Fruit fly (Drosophila melanogaster) whole organism, wandering third instar larva: Measurements from ENCODE around the gene Glut1.

Source experiments
- CG32264 ChIP-seq: fragments of 200-800 bp; sonication (Bioruptor generic); optimal IDR thresholded peaks from 2 replicates; lab custom pipeline; 2016; ENCODE audit warnings: missing biosample characterization, missing genetic modification characterization
- CG9705 ChIP-seq: fragments of 200-800 bp; sonication (Bioruptor generic); optimal IDR thresholded peaks from 2 replicates; lab custom pipeline; 2018; ENCODE audit warnings: missing biosample characterization, mild to moderate bottlenecking, missing genetic modification characterization
- Dfd ChIP-seq: fragments of >200 bp; optimal IDR thresholded peaks from 2 replicates; lab custom pipeline; 2017; ENCODE audit warnings: missing biosample characterization, missing genetic modification characterization
- Dif ChIP-seq: fragments of 200-275, 200-300 bp; sonication (Bioruptor generic); optimal IDR thresholded peaks from 2 replicates; lab custom pipeline; 2018; ENCODE audit warnings: missing biosample characterization, missing genetic modification characterization; ENCODE audit not compliant: partially characterized antibody
- GATAd ChIP-seq: sonication (Bioruptor generic); optimal IDR thresholded peaks from 2 replicates; lab custom pipeline; 2016; ENCODE audit warnings: missing biosample characterization, missing genetic modification characterization
- HLH106 ChIP-seq: fragments of 200-800 bp; optimal IDR thresholded peaks from 3 replicates; lab custom pipeline; 2019; ENCODE audit warnings: missing biosample characterization, mild to moderate bottlenecking, missing genetic modification characterization, moderate library complexity
- Hnf4 ChIP-seq: fragments of 200-800 bp; sonication (Bioruptor generic); optimal IDR thresholded peaks from 2 replicates; lab custom pipeline; 2016; ENCODE audit warnings: missing biosample characterization, mild to moderate bottlenecking, missing genetic modification characterization
- Hr83 ChIP-seq: fragments of 200-300 bp; sonication (Bioruptor generic); optimal IDR thresholded peaks from 2 replicates; lab custom pipeline; 2016; ENCODE audit warnings: missing biosample characterization, mild to moderate bottlenecking, missing genetic modification characterization, moderate library complexity; ENCODE audit not compliant: poor library complexity, severe bottlenecking
- Jra ChIP-seq: sonication (Bioruptor generic); optimal IDR thresholded peaks from 2 replicates; lab custom pipeline; 2016; ENCODE audit warnings: missing biosample characterization, missing genetic modification characterization
- N ChIP-seq: fragments of >200 bp; optimal IDR thresholded peaks from 2 replicates; lab custom pipeline; 2018; ENCODE audit warnings: missing biosample characterization, missing external identifiers, missing genetic modification characterization
- OdsH ChIP-seq: fragments of 200-800 bp; sonication (Bioruptor generic); optimal IDR thresholded peaks from 2 replicates; lab custom pipeline; 2016; ENCODE audit warnings: missing biosample characterization, mild to moderate bottlenecking, missing genetic modification characterization
- Rel ChIP-seq, 2 experiments: fragments of 200-800 bp; sonication (Bioruptor generic) in 1 of 2; optimal IDR thresholded peaks; 2 replicates in 1 of 2; 3 replicates in 1 of 2; lab custom pipeline; 2016 to 2019; ENCODE audit warnings: mild to moderate bottlenecking in 2 of 2, missing biosample characterization in 2 of 2, missing genetic modification characterization in 2 of 2, moderate library complexity in 1 of 2
- Vsx2 ChIP-seq: fragments of 200-300, 225-300 bp; sonication (Bioruptor generic); optimal IDR thresholded peaks from 2 replicates; lab custom pipeline; 2018; ENCODE audit warnings: missing biosample characterization, missing genetic modification characterization; ENCODE audit not compliant: partially characterized antibody
- br ChIP-seq: fragments of 200-800 bp; sonication (Bioruptor generic); optimal IDR thresholded peaks from 2 replicates; lab custom pipeline; 2016; ENCODE audit warnings: missing biosample characterization, missing genetic modification characterization
- brk ChIP-seq: fragments of 200-800 bp; sonication (Bioruptor generic); optimal IDR thresholded peaks from 2 replicates; lab custom pipeline; 2016; ENCODE audit warnings: missing biosample characterization, mild to moderate bottlenecking, missing genetic modification characterization
- dl ChIP-seq, 2 experiments: fragments of 175-275, 200-275 bp in 1 of 2; fragments of 200-275 bp in 1 of 2; sonication (Bioruptor generic); optimal IDR thresholded peaks; lab custom pipeline; 2018; ENCODE audit warnings: mild to moderate bottlenecking in 2 of 2, missing biosample characterization in 2 of 2, missing genetic modification characterization in 2 of 2, moderate library complexity in 2 of 2; ENCODE audit not compliant: partially characterized antibody in 2 of 2, insufficient read depth in 1 of 2
- dmrt93B ChIP-seq: fragments of 200-800 bp; sonication (Bioruptor generic); optimal IDR thresholded peaks from 2 replicates; lab custom pipeline; 2018; ENCODE audit warnings: missing biosample characterization, mild to moderate bottlenecking, missing genetic modification characterization
- dsf ChIP-seq: sonication (Bioruptor generic); optimal IDR thresholded peaks from 2 replicates; lab custom pipeline; 2016; ENCODE audit warnings: missing biosample characterization, missing genetic modification characterization, borderline replicate concordance
- ey ChIP-seq: fragments of 200-800 bp; sonication (Bioruptor generic); optimal IDR thresholded peaks from 2 replicates; lab custom pipeline; 2016; ENCODE audit warnings: missing biosample characterization, missing genetic modification characterization
- foxo ChIP-seq, 2 experiments: fragments of 200-800 bp; sonication (Bioruptor generic); optimal IDR thresholded peaks; 2 replicates in 1 of 2; 3 replicates in 1 of 2; lab custom pipeline; 2016 to 2017; ENCODE audit warnings: missing biosample characterization in 2 of 2, missing genetic modification characterization in 2 of 2
- fru ChIP-seq: fragments of 200-800 bp; sonication (Bioruptor generic); optimal IDR thresholded peaks from 3 replicates; lab custom pipeline; 2016; ENCODE audit warnings: missing biosample characterization, mild to moderate bottlenecking, missing genetic modification characterization
- h ChIP-seq: fragments of 200-800 bp; sonication (Bioruptor generic); optimal IDR thresholded peaks from 3 replicates; lab custom pipeline; 2016; ENCODE audit warnings: missing biosample characterization, mild to moderate bottlenecking, missing genetic modification characterization
- jim ChIP-seq: fragments of 175-275, 200-325 bp; sonication (Bioruptor generic); optimal IDR thresholded peaks from 2 replicates; lab custom pipeline; 2016; ENCODE audit warnings: missing biosample characterization, mild to moderate bottlenecking, missing genetic modification characterization
- lola ChIP-seq: fragments of >200 bp; optimal IDR thresholded peaks from 2 replicates; lab custom pipeline; 2017; ENCODE audit warnings: missing biosample characterization, missing genetic modification characterization
- pan ChIP-seq: fragments of >200 bp; optimal IDR thresholded peaks from 2 replicates; lab custom pipeline; 2017
- psq ChIP-seq: fragments of 200-800 bp; sonication (Bioruptor generic); optimal IDR thresholded peaks from 3 replicates; lab custom pipeline; 2017; ENCODE audit warnings: missing biosample characterization, mild to moderate bottlenecking, missing genetic modification characterization, moderate library complexity
- rgr ChIP-seq: fragments of 200-800 bp; sonication (Bioruptor generic); optimal IDR thresholded peaks from 3 replicates; lab custom pipeline; 2016; ENCODE audit warnings: missing biosample characterization, mild to moderate bottlenecking, missing genetic modification characterization
- sage ChIP-seq: fragments of 200-800 bp; sonication (Bioruptor generic); optimal IDR thresholded peaks from 2 replicates; lab custom pipeline; 2016; ENCODE audit warnings: missing biosample characterization, mild to moderate bottlenecking, missing genetic modification characterization
- sv ChIP-seq: fragments of 200-800 bp; sonication (Bioruptor generic); optimal IDR thresholded peaks from 3 replicates; lab custom pipeline; 2016; ENCODE audit warnings: missing biosample characterization, missing genetic modification characterization
- tai ChIP-seq: sonication (Bioruptor generic); optimal IDR thresholded peaks from 2 replicates; lab custom pipeline; 2016; ENCODE audit warnings: missing biosample characterization, missing genetic modification characterization
- usp ChIP-seq: fragments of >200 bp; optimal IDR thresholded peaks from 2 replicates; lab custom pipeline; 2017; ENCODE audit warnings: missing biosample characterization, missing genetic modification characterization
- woc ChIP-seq: sonication (Bioruptor generic); optimal IDR thresholded peaks from 2 replicates; lab custom pipeline; 2016; ENCODE audit warnings: missing biosample characterization, mild to moderate bottlenecking, missing genetic modification characterization

Glut1 gene

DNA sequence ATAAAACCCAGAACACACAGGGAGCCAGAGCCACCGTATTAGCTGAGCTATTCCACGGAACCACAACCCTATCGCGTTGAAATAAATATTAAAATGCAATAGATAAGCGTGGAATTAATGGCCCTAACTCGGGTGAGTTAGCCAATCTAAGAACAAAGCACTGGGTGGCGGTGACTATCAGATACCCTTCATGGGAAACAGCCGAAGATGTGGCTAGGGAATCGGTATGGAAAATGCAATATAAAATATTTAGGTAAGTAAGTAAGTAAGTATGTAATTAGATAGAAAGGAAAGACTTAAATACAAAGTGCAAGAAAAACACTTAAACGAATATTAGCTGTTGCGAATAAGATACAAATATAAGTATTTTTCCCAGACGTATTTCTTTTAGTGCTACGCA lies 107.8 kb downstream of the Glut1 start:
- TF ChIP-seq Hr83 (no peak), ey (GFP tag; lab: Kevin White, UChicago) (no peak), N (GFP tag; lab: Kevin White, UChicago) (no peak), dsf (GFP tag; lab: Kevin White, UChicago) (no peak), fru (no peak), tai (no peak), foxo (GFP tag; optimal IDR thresholded peaks at IDR 0.05; lab: Kevin White, UChicago) (no peak), jim (no peak)

DNA sequence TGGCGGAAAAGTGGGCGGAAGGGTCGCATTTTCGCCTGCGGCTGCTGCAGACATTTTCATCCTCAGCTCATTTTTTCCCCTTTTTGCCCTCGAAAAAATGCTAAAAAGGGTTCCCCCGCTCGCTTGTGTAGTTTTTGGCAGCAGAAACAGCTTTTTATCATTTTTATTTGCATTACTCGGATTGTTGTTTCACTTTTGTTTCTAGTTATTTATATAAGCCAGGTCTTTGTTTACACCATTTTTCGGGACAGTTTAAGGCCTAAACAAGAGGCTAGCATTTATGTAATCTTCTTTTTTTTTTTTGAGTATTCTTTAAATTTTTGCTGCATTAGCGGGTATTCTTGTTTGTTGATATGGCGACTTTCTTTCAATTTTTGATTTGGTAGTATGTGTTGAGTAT lies 108.3 kb downstream of the Glut1 start:
- TF ChIP-seq psq (GFP tag; lab: Kevin White, UChicago) (no peak), fru (peak; percentile 11), usp (no peak), rgr (GFP tag; lab: Kevin White, UChicago) (peak; percentile 33), h (GFP tag; lab: Kevin White, UChicago) (peak; percentile 58), dl (GFP tag; optimal IDR thresholded peaks at IDR 0.05; lab: Kevin White, UChicago; ENCODE audit: insufficient read depth in 1 of 2, partially characterized antibody in 2 of 2) (no peak), Hr83 (peak; percentile 86), dmrt93B (GFP tag; lab: Kevin White, UChicago) (peak; percentile 19)
- TF ChIP-seq, all 38 proteins: peak for 5

DNA sequence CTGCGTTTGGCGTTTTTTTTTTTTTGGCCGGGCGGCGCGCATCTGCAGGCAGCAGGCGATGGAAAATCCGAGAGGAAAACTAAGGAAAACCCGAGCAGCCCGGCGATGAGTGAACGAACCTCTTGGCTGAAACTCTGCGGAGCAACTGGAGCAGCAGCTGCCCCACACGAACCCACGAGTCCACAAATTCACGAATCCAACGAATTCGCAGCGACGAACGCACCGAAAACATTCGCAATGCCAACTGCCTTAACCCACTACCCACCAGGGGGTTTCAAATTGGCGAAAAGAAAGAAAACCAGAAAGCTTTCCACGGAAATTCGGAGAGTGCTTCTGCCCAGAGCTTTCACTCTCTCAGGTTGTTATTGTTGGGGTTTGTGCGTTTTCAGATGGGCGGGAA lies 108.9 kb downstream of the Glut1 start:
- TF ChIP-seq Dif (GFP tag; lab: Kevin White, UChicago) (no peak), pan (lab: Kevin White, UChicago) (no peak), h (GFP tag; lab: Kevin White, UChicago) (no peak), ey (GFP tag; lab: Kevin White, UChicago) (no peak), sv (GFP tag; lab: Kevin White, UChicago) (no peak), Vsx2 (GFP tag; lab: Kevin White, UChicago) (no peak), sage (GFP tag; lab: Kevin White, UChicago) (no peak), Rel (GFP tag; optimal IDR thresholded peaks at IDR 0.05; lab: Kevin White, UChicago) (no peak), Rel (tag; optimal IDR thresholded peaks at IDR 0.05; lab: Kevin White, UChicago) (no peak), Dfd (GFP tag; lab: Kevin White, UChicago) (no peak), N (GFP tag; lab: Kevin White, UChicago) (no peak), jim (no peak), fru (no peak), brk (no peak)

DNA sequence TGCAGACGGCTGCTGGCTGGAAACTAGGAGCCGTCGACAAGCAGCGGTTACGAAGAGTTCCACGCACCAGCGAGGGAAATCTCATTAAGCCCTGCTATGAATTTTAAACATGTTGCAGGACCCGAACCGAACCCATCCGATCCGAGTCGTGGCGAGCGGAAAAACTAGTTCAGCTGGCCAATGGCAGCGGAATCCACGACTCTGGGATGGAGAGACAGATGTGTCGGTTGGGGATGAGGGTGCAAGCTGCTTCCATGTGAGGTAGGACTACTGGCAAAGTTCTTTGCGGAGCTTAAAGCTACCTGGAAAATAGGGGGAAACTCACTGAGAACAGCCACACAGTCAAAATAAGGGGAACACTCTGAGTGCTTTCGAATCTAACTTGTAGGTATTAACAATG lies 109.9 kb downstream of the Glut1 start:
- no peak for TF ChIP-seq CG32264 (GFP tag; lab: Kevin White, UChicago)
- TF ChIP-seq Dfd (GFP tag; lab: Kevin White, UChicago): no peak
- TF ChIP-seq psq (GFP tag; lab: Kevin White, UChicago): no peak
- TF ChIP-seq OdsH: no peak
- no peak for TF ChIP-seq N (GFP tag; lab: Kevin White, UChicago)
- no peak for TF ChIP-seq sv (GFP tag; lab: Kevin White, UChicago)
- no peak for TF ChIP-seq br (GFP tag; lab: Kevin White, UChicago)
- TF ChIP-seq Hnf4 (GFP tag; lab: Kevin White, UChicago): no peak
- TF ChIP-seq, all 38 proteins: peak for 0

dm6 chr3L:1029610-1030284 lies 115.9 kb downstream of the Glut1 start:
- TF ChIP-seq ey (GFP tag; lab: Kevin White, UChicago): no peak
- peak; percentile 28 for TF ChIP-seq sv (GFP tag; lab: Kevin White, UChicago)
- TF ChIP-seq Jra (GFP tag; lab: Kevin White, UChicago): no peak

dm6 chr3L:1030908-1031545 lies 117.2 kb downstream of the Glut1 start:
- TF ChIP-seq Dfd (GFP tag; lab: Kevin White, UChicago) (no peak), CG9705 (GFP tag; lab: Kevin White, UChicago) (no peak), sv (GFP tag; lab: Kevin White, UChicago) (no peak), lola (no peak), br (GFP tag; lab: Kevin White, UChicago) (peak; percentile 50), psq (GFP tag; lab: Kevin White, UChicago) (peak; percentile 86), dsf (GFP tag; lab: Kevin White, UChicago) (no peak), brk (no peak), GATAd (GFP tag; lab: Kevin White, UChicago) (no peak), foxo (GFP tag; optimal IDR thresholded peaks at IDR 0.05; lab: Kevin White, UChicago) (peak in 1 of 2 experiments; percentile 66), jim (no peak), OdsH (peak; percentile 54), h (GFP tag; lab: Kevin White, UChicago) (peak; percentile 76), woc (GFP tag; lab: Kevin White, UChicago) (peak; percentile 73), HLH106 (tag; lab: Kevin White, UChicago) (peak; percentile 25), dmrt93B (GFP tag; lab: Kevin White, UChicago) (no peak), N (GFP tag; lab: Kevin White, UChicago) (no peak), CG32264 (GFP tag; lab: Kevin White, UChicago) (peak; percentile 39), Dif (GFP tag; lab: Kevin White, UChicago) (no peak), ey (GFP tag; lab: Kevin White, UChicago) (peak; percentile 62), Rel (GFP tag; optimal IDR thresholded peaks at IDR 0.05; lab: Kevin White, UChicago) (no peak), Rel (tag; optimal IDR thresholded peaks at IDR 0.05; lab: Kevin White, UChicago) (peak; percentile 81), Jra (GFP tag; lab: Kevin White, UChicago) (no peak), Vsx2 (GFP tag; lab: Kevin White, UChicago) (no peak), sage (GFP tag; lab: Kevin White, UChicago) (peak; percentile 4)
